Fruit fly (Drosophila melanogaster): ENCODE results near the gene CG4045.

Gene CG4045

dm6 chrX:2075846-2076377 lies at the start of gene CG4045:
TSS of gene CG4045 (minus strand) at chrX:2075900.
- no peak for TF ChIP-seq noc (tag; optimal IDR thresholded peaks at IDR 0.05)

dm6 chrX:2123965-2124688 lies 48.4 kb upstream of the CG4045 start:
- peak; percentile 97 for TF ChIP-seq noc (tag; optimal IDR thresholded peaks at IDR 0.05)

dm6 chrX:2123013-2123964 lies 47.6 kb upstream of the CG4045 start, which contains the start of gene ph-d:
TSS of gene ph-d (minus strand) at chrX:2123286.
- peak; percentile 28 for TF ChIP-seq noc (tag; optimal IDR thresholded peaks at IDR 0.05)

DNA sequence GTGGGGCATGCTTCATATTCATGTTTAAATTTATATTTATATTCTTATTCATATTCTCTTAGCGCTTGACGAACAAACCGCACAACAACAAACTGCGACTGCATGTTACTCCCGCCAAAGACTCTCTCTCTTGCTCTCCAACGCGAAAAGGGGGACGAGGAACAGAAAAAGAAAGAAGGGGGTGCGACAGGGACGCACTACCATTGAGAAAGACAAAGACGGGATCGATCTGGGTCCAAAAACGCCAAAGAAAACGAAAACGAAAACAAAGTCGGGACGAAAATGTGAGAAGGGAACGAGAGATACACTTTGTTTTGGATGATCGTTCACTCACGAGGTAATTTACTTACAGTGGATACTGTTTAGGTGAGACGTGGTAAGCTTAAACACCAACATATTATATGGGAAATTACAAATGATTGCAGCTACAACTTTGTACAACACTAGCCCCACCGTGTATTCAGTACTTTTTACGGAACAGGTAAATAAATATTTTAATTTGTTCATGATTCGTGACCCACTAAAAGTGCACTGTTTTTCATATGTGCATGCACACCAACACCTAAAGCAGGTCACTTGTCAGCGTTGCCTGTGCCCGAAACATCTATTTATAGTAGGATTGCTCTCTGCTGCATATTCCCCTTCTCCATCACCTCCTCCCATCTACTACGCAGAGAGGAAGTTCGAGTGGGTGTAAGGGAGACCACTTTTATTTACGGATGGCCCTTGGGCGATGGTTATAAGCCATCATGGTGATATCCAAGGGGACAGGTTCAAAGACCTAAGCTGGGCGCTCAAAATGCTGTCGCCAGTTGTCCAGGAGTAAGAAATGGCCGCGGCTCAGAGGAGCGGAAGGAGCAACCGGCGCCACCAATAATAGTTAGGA lies 46.3 kb upstream of the CG4045 start:
- TF ChIP-seq noc (tag; optimal IDR thresholded peaks at IDR 0.05): peak; percentile 6

- TF ChIP-seq noc (tag; optimal IDR thresholded peaks at IDR 0.05): no peak
Observed at dm6 chrX:2112660-2113059, 37.0 kb upstream of the CG4045 start.

- TF ChIP-seq noc (tag; optimal IDR thresholded peaks at IDR 0.05): no peak
Observed at dm6 chrX:2108639-2109038, 32.9 kb upstream of the CG4045 start.

DNA sequence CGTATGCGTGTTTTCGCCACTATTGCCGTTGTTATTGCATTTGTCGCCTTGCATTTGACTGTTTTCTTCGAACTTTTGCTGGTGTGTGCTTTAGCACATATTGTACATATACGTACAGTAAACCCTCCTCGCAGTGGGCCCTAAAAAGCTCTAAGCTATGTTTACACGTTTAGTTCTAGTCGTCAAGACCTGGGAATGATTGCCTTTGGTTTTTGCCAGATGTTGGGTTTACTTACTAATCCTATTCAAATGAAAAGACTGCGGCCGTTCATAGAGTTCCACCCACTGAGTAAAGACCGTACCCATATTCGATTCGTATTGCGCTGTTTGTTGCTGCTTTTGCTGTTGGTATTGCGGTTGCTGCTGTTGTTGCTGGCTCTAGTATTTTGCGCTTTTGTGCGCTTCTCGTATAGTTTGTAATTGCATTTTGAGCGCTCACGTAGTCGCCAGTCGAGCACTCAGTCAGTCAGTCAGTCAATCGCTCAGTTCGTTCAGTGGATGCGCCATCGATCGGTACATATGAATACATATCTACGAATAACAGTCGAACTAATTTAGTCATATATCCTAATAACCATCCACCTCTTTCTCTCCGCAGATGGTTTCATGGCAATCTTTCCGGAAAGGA lies 32.2 kb upstream of the CG4045 start:
- TF ChIP-seq noc (tag; optimal IDR thresholded peaks at IDR 0.05): no peak

- no peak for TF ChIP-seq noc (tag; optimal IDR thresholded peaks at IDR 0.05)
Observed at dm6 chrX:2106367-2106766, 30.7 kb upstream of the CG4045 start.

dm6 chrX:2104365-2104764 lies 28.7 kb upstream of the CG4045 start:
- TF ChIP-seq noc (tag; optimal IDR thresholded peaks at IDR 0.05): no peak

- TF ChIP-seq noc (tag; optimal IDR thresholded peaks at IDR 0.05): no peak
Observed at dm6 chrX:2103859-2104258, 28.2 kb upstream of the CG4045 start.

- no peak for TF ChIP-seq noc (tag; optimal IDR thresholded peaks at IDR 0.05)
Observed at dm6 chrX:2098267-2098666, 22.6 kb upstream of the CG4045 start.

DNA sequence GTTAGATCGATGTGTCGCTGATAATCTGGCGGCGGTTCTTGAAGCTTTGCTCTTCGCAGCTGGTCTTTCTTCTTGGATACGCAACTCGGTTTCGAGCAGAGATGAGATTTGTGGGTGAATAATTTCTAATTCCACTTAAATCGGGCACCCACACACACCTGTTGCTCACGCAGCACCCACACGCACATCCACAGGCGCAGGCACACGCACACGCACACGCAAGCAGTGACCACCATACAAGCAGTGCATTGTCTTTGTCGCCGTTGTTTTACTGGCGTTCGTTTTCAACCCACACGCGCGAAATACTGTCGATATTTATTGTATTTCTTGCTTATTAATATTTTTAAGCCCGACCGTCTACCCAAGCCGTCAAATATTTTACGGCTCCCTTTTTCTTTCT lies 20.6 kb upstream of the CG4045 start:
- no peak for TF ChIP-seq noc (tag; optimal IDR thresholded peaks at IDR 0.05)

dm6 chrX:2094072-2094761 lies 18.5 kb upstream of the CG4045 start, which contains the start of gene csw:
TSS of gene csw (plus strand) at chrX:2094234.
- TF ChIP-seq noc (tag; optimal IDR thresholded peaks at IDR 0.05): peak; percentile 12

DNA sequence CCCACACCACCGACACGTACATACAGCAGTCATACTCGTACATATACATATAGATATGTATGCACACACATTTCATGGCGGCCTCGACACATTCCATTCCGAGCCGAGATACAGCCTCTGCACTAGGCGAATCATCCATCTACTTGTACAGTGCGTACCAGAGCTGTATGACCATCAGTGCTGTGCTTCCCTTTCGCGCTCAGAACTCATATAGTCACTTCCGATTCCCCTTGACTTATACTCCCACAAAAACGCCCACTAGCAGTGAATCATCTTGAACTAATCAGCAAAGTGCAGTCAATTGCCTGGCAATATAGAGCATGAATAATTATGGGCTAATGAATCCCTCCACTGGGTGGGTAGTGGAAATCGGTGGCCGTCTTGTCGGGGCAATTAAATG lies 14.1 kb upstream of the CG4045 start:
- TF ChIP-seq noc (tag; optimal IDR thresholded peaks at IDR 0.05): no peak
